Worm (Caenorhabditis elegans) whole organism, late embryonic: ENCODE measurements around the gene scl-8.

Experiments
- elt-2 ChIP-seq: sonication (generic microtip); optimal IDR thresholded peaks from 2 replicates; lab custom pipeline; 2016; ENCODE audit warnings: missing genetic modification reagents, missing genetic modification characterization, missing compliant biosample characterization
- nfya-1 ChIP-seq: sonication (generic microtip); optimal IDR thresholded peaks from 2 replicates; lab custom pipeline; 2017; ENCODE audit warnings: missing genetic modification characterization, mild to moderate bottlenecking, missing compliant biosample characterization, antibody characterized with exemption, moderate library complexity

- no peak for TF ChIP-seq nfya-1 (tag; lab: Kevin White, UChicago)
- no peak for TF ChIP-seq elt-2 (tag; lab: Kevin White, UChicago)
Measured at ce11 chrIV:13052568-13052967, 19.0 kb upstream of the scl-8 start, which contains the start of gene F49E11.7.
